Worm (Caenorhabditis elegans) whole organism, L1 larva: ENCODE data around the gene C27A2.8.

Experiments used
- ama-1 ChIP-seq: fragments of 150-350 bp; optimal IDR thresholded peaks from 2 replicates; lab custom pipeline; 2014
- ceh-8 ChIP-seq: fragments of 200-800 bp; sonication (Bioruptor generic); optimal IDR thresholded peaks from 2 replicates; lab custom pipeline; 2018; ENCODE audit warnings: mild to moderate bottlenecking, missing genetic modification characterization, moderate library complexity, missing compliant biosample characterization
- fkh-4 ChIP-seq: sonication (generic microtip); optimal IDR thresholded peaks from 2 replicates; lab custom pipeline; 2016; ENCODE audit warnings: missing compliant biosample characterization, missing genetic modification characterization, borderline replicate concordance
- nhr-11 ChIP-seq: fragments of 150-350 bp; optimal IDR thresholded peaks from 2 replicates; lab custom pipeline; 2014; ENCODE audit warnings: missing biosample characterization, missing genetic modification characterization
- tbx-2 ChIP-seq: sonication (generic microtip); optimal IDR thresholded peaks from 2 replicates; lab custom pipeline; 2016; ENCODE audit warnings: missing genetic modification characterization, missing compliant biosample characterization
- ztf-4 ChIP-seq: fragments of 150-350 bp; optimal IDR thresholded peaks from 2 replicates; lab custom pipeline; 2014; ENCODE audit warnings: missing biosample characterization, missing genetic modification characterization

- TF ChIP-seq fkh-4 (tag; lab: Kevin White, UChicago) (no peak), ceh-8 (GFP tag; lab: Kevin White, UChicago) (no peak), ztf-4 (tag; lab: Kevin White, UChicago) (peak; percentile 48), tbx-2 (tag; lab: Kevin White, UChicago) (peak; percentile 27), ama-1 (lab: Kevin White, UChicago) (no peak), nhr-11 (tag; lab: Kevin White, UChicago) (no peak)
Measured at ce11 chrII:5032669-5033068, 35.2 kb downstream of the C27A2.8 start.
